Worm (Caenorhabditis elegans): Measurements from ENCODE around the gene rpb-8.

DNA sequence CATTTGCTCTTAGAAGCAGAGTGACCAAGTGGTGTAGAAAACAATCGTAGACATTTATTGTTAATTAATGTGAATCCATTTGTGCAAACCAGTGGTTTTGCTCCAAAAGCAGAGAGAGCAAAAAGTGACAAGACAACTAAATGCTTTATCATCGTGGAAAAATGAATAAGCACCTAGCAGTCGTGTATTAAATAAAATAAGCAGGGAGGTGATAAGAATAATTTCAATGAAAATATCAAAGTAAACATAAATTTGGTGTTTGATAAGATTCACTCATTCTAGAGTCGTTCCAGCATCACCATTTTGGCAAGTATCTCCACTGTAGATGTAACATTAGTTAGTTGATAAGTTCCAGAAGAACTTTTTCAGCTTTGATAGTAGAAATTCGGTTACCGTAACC, 30.5 kb downstream of the rpb-8 start, which contains the start of gene clec-6:
- no peak for TF ChIP-seq ama-1 (optimal IDR thresholded peaks at IDR 0.05)
- TF ChIP-seq ama-1 (GFP tag; optimal IDR thresholded peaks at IDR 0.05): no peak
- TF ChIP-seq hlh-12 (tag; optimal IDR thresholded peaks at IDR 0.05): no peak

All from whole organism, young adult.